Fruit fly (Drosophila melanogaster): ENCODE data around the gene CtsL4.
A peak's percentile ranks its signal among the peaks of the same experiment; 100 is the strongest.

CtsL4 gene

dm6 chr2L:10362408-10363067 is 6.1 kb upstream of the CtsL4 start, which contains the start of the genes Cand1 and pim (continued):
- peak; percentile 79 for TF ChIP-seq CG13287 (GFP tag; IDR thresholded peaks at IDR 0.05; ENCODE audit: partially characterized antibody)
- TF ChIP-seq CG9932 (GFP tag; IDR thresholded peaks at IDR 0.05): peak; percentile 52; the same call in 1 of the 2 replicates
- TF ChIP-seq CG4617 (GFP tag; optimal IDR thresholded peaks at IDR 0.05; ENCODE audit: borderline replicate concordance): peak; percentile 49
- TF ChIP-seq zfh2 (GFP tag; optimal IDR thresholded peaks at IDR 0.05): no peak
- no peak for TF ChIP-seq scrt (GFP tag; optimal IDR thresholded peaks at IDR 0.05)
- TF ChIP-seq Ravus (GFP tag; IDR thresholded peaks at IDR 0.05): no peak
- no peak for TF ChIP-seq Myb (GFP tag; optimal IDR thresholded peaks at IDR 0.05)
- no peak for TF ChIP-seq mam (GFP tag; optimal IDR thresholded peaks at IDR 0.05)
- TF ChIP-seq CG15479 (GFP tag; optimal IDR thresholded peaks at IDR 0.05): no peak
- no peak for TF ChIP-seq ham (GFP tag; IDR thresholded peaks at IDR 0.05)
- TF ChIP-seq gfzf (GFP tag; optimal IDR thresholded peaks at IDR 0.05): peak; percentile 78
- peak; percentile 78 for TF ChIP-seq row (GFP tag; IDR thresholded peaks at IDR 0.05)
- TF ChIP-seq unpg (GFP tag; optimal IDR thresholded peaks at IDR 0.05): no peak
- peak; percentile 63 for TF ChIP-seq CG2712 (tag; optimal IDR thresholded peaks at IDR 0.05)
- no peak for TF ChIP-seq vfl (GFP tag; optimal IDR thresholded peaks at IDR 0.05)
- TF ChIP-seq psq (GFP tag; optimal IDR thresholded peaks at IDR 0.05): no peak
- no peak for TF ChIP-seq gt (GFP tag; IDR thresholded peaks at IDR 0.05)
- TF ChIP-seq CG7987 (GFP tag; optimal IDR thresholded peaks at IDR 0.05): no peak
- no peak for TF ChIP-seq ac (GFP tag; optimal IDR thresholded peaks at IDR 0.05)
- no peak for TF ChIP-seq onecut (GFP tag; IDR thresholded peaks at IDR 0.05)
- TF ChIP-seq Camta (GFP tag; optimal IDR thresholded peaks at IDR 0.05): no peak
- TF ChIP-seq Fer3 (tag; optimal IDR thresholded peaks at IDR 0.05): no peak
- TF ChIP-seq Bgb (GFP tag; IDR thresholded peaks at IDR 0.05; ENCODE audit: partially characterized antibody): peak; percentile 65
- TF ChIP-seq CG3995 (GFP tag; optimal IDR thresholded peaks at IDR 0.05): no peak
- 0 out of 2 replicates have a peak, but pooled peaks have one; percentile 16 for TF ChIP-seq CG2129 (GFP tag; IDR thresholded peaks at IDR 0.05; ENCODE audit: partially characterized antibody)
- no peak for TF ChIP-seq CG1792 (GFP tag; optimal IDR thresholded peaks at IDR 0.05)
- TF ChIP-seq grn (GFP tag; optimal IDR thresholded peaks at IDR 0.05): no peak
- peak; percentile 76 for TF ChIP-seq Dll (GFP tag; IDR thresholded peaks at IDR 0.05; ENCODE audit: partially characterized antibody)
- TF ChIP-seq CG7745 (tag; optimal IDR thresholded peaks at IDR 0.05): no peak
- TF ChIP-seq CG10431 (GFP tag; optimal IDR thresholded peaks at IDR 0.05): peak; percentile 36
- TF ChIP-seq Dref (GFP tag; IDR thresholded peaks at IDR 0.05): peak; percentile 42; the same call in 1 of the 2 replicates
- no peak for TF ChIP-seq peb (GFP tag; IDR thresholded peaks at IDR 0.05)
- TF ChIP-seq lmd (GFP tag; IDR thresholded peaks at IDR 0.05): no peak

- peak; percentile 96 for TF ChIP-seq Nf-YB (GFP tag; optimal IDR thresholded peaks at IDR 0.05)
- TF ChIP-seq CG6813 (GFP tag; optimal IDR thresholded peaks at IDR 0.05): no peak
- no peak for TF ChIP-seq fu2 (GFP tag; optimal IDR thresholded peaks at IDR 0.05)
- peak; percentile 97 for TF ChIP-seq Nf-YC (tag; optimal IDR thresholded peaks at IDR 0.05)
- peak; percentile 86 for TF ChIP-seq pros (GFP tag; optimal IDR thresholded peaks at IDR 0.05)
- TF ChIP-seq Trl (optimal IDR thresholded peaks at IDR 0.05): peak; percentile 45 to 50
- TF ChIP-seq Trl (GFP tag; optimal IDR thresholded peaks at IDR 0.05): no peak
- peak; percentile 67; the same call in 1 of the 2 replicates for TF ChIP-seq seq (GFP tag; IDR thresholded peaks at IDR 0.05)
Measured at dm6 chr2L:10353871-10354270, 2.5 kb downstream of the CtsL4 start, which contains the start of gene CG34367. Gene CG34367 (minus strand): TSS chr2L:10353905.
